Worm (Caenorhabditis elegans) whole organism, mixed stage, embryonic: Measurements from ENCODE around the gene fbxb-24.

Source experiments
- M03D4.4 ChIP-seq: sonication (generic microtip); optimal IDR thresholded peaks from 2 replicates; lab custom pipeline; 2017; ENCODE audit warnings: mild to moderate bottlenecking, missing genetic modification characterization, missing compliant biosample characterization
- bed-3 ChIP-seq: fragments of 200-800 bp; sonication (Bioruptor generic); optimal IDR thresholded peaks from 3 replicates; lab custom pipeline; 2018; ENCODE audit warnings: mild to moderate bottlenecking, missing genetic modification characterization, moderate library complexity, missing compliant biosample characterization
- ceh-39 ChIP-seq: fragments of 150-350 bp; optimal IDR thresholded peaks from 2 replicates; lab custom pipeline; 2014; ENCODE audit warnings: missing biosample characterization, missing genetic modification characterization
- ceh-83 ChIP-seq: fragments of 200-800 bp; sonication (Bioruptor generic); optimal IDR thresholded peaks from 2 replicates; lab custom pipeline; 2018; ENCODE audit warnings: mild to moderate bottlenecking, missing genetic modification characterization, missing compliant biosample characterization
- ces-1 ChIP-seq: fragments of 150-350 bp; optimal IDR thresholded peaks from 2 replicates; lab custom pipeline; 2014; ENCODE audit warnings: missing biosample characterization, missing genetic modification reagents, missing genetic modification characterization
- cnd-1 ChIP-seq: fragments of 200-800 bp; sonication (Bioruptor generic); optimal IDR thresholded peaks from 2 replicates; lab custom pipeline; 2018; ENCODE audit warnings: mild to moderate bottlenecking, missing genetic modification characterization, missing compliant biosample characterization
- drap-1 ChIP-seq: fragments of 200-800 bp; sonication (Bioruptor generic); optimal IDR thresholded peaks from 3 replicates; lab custom pipeline; 2018; ENCODE audit warnings: mild to moderate bottlenecking, missing genetic modification characterization, missing compliant biosample characterization
- elt-1 ChIP-seq: sonication (generic microtip); optimal IDR thresholded peaks from 2 replicates; lab custom pipeline; 2017; ENCODE audit warnings: missing genetic modification characterization, mild to moderate bottlenecking, missing compliant biosample characterization, antibody characterized with exemption, moderate library complexity, borderline replicate concordance; ENCODE audit not compliant: insufficient read depth
- elt-3 ChIP-seq: fragments of 150-350 bp; optimal IDR thresholded peaks from 2 replicates; lab custom pipeline; 2014; ENCODE audit warnings: missing biosample characterization, missing genetic modification characterization
- flh-1 ChIP-seq: fragments of 200-800 bp; sonication (Bioruptor generic); optimal IDR thresholded peaks from 2 replicates; lab custom pipeline; 2018; ENCODE audit warnings: mild to moderate bottlenecking, missing genetic modification characterization, moderate library complexity, missing compliant biosample characterization
- ham-2 ChIP-seq: fragments of 200-800 bp; sonication (Bioruptor generic); optimal IDR thresholded peaks from 2 replicates; lab custom pipeline; 2018; ENCODE audit warnings: mild to moderate bottlenecking, missing genetic modification characterization, missing compliant biosample characterization
- hlh-1 ChIP-seq: fragments of 150-350 bp; optimal IDR thresholded peaks from 2 replicates; lab custom pipeline; 2014; ENCODE audit warnings: missing biosample characterization, missing genetic modification reagents, missing genetic modification characterization
- lsy-2 ChIP-seq: fragments of 150-350 bp; optimal IDR thresholded peaks from 2 replicates; lab custom pipeline; 2014; ENCODE audit warnings: missing biosample characterization, missing genetic modification characterization
- mab-5 ChIP-seq: fragments of 150-350 bp; optimal IDR thresholded peaks from 2 replicates; lab custom pipeline; 2014; ENCODE audit warnings: missing biosample characterization, missing genetic modification characterization
- mep-1 ChIP-seq: fragments of 150-350 bp; optimal IDR thresholded peaks from 2 replicates; lab custom pipeline; 2017; ENCODE audit warnings: missing biosample characterization, missing genetic modification reagents, missing genetic modification characterization, inconsistent platforms
- nhr-2 ChIP-seq: fragments of 150-350 bp; optimal IDR thresholded peaks from 2 replicates; lab custom pipeline; 2014; ENCODE audit warnings: missing biosample characterization, missing genetic modification characterization
- nhr-237 ChIP-seq: fragments of 150-350 bp; optimal IDR thresholded peaks from 2 replicates; lab custom pipeline; 2014; ENCODE audit warnings: missing biosample characterization, missing genetic modification characterization
- pha-4 ChIP-seq: fragments of 150-350 bp; optimal IDR thresholded peaks from 2 replicates; lab custom pipeline; 2018; ENCODE audit warnings: missing biosample characterization, missing genetic modification reagents, missing genetic modification characterization
- sem-2 ChIP-seq: fragments of 200-800 bp; sonication (Bioruptor generic); optimal IDR thresholded peaks from 2 replicates; lab custom pipeline; 2018; ENCODE audit warnings: mild to moderate bottlenecking, missing genetic modification characterization, missing compliant biosample characterization
- sptf-1 ChIP-seq: sonication (generic microtip); optimal IDR thresholded peaks from 2 replicates; lab custom pipeline; 2017; ENCODE audit warnings: mild to moderate bottlenecking, missing genetic modification characterization, moderate library complexity, missing compliant biosample characterization
- tbx-8 ChIP-seq: fragments of 200-800 bp; sonication (Bioruptor generic); optimal IDR thresholded peaks from 2 replicates; lab custom pipeline; 2018; ENCODE audit warnings: mild to moderate bottlenecking, missing genetic modification characterization, moderate library complexity, missing compliant biosample characterization
- unc-120 ChIP-seq: sonication (generic microtip); optimal IDR thresholded peaks from 2 replicates; lab custom pipeline; 2017; ENCODE audit warnings: missing genetic modification characterization, missing compliant biosample characterization; ENCODE audit not compliant: poor library complexity, severe bottlenecking
- unc-39 ChIP-seq: fragments of 150-350 bp; optimal IDR thresholded peaks from 2 replicates; lab custom pipeline; 2014; ENCODE audit warnings: missing biosample characterization, missing genetic modification characterization
- unc-62 ChIP-seq: fragments of 150-350 bp; optimal IDR thresholded peaks from 2 replicates; lab custom pipeline; 2014; ENCODE audit warnings: missing biosample characterization, missing genetic modification reagents, missing genetic modification characterization
- zip-8 ChIP-seq: fragments of 150-350 bp; optimal IDR thresholded peaks from 2 replicates; lab custom pipeline; 2014; ENCODE audit warnings: missing biosample characterization, missing genetic modification characterization
- ztf-11 ChIP-seq: fragments of 150-350 bp; optimal IDR thresholded peaks from 2 replicates; lab custom pipeline; 2014; ENCODE audit warnings: missing biosample characterization, missing genetic modification characterization

The fbxb-24 gene

ce11 chrIII:11948437-11948836, 39.7 kb downstream of the fbxb-24 start:
- TF ChIP-seq ztf-11 (tag; lab: Kevin White, UChicago) (no peak), unc-120 (tag; lab: Kevin White, UChicago) (no peak), lsy-2 (no peak), zip-8 (tag; lab: Kevin White, UChicago) (no peak), sptf-1 (tag; lab: Kevin White, UChicago) (no peak), nhr-2 (tag; lab: Kevin White, UChicago) (no peak), drap-1 (GFP tag; lab: Kevin White, UChicago) (no peak), tbx-8 (GFP tag; lab: Kevin White, UChicago) (no peak), pha-4 (no peak), sem-2 (GFP tag; lab: Kevin White, UChicago) (no peak), hlh-1 (tag; lab: Kevin White, UChicago) (no peak), cnd-1 (tag; lab: Kevin White, UChicago) (no peak), unc-39 (tag; lab: Kevin White, UChicago) (no peak), flh-1 (no peak)

DNA sequence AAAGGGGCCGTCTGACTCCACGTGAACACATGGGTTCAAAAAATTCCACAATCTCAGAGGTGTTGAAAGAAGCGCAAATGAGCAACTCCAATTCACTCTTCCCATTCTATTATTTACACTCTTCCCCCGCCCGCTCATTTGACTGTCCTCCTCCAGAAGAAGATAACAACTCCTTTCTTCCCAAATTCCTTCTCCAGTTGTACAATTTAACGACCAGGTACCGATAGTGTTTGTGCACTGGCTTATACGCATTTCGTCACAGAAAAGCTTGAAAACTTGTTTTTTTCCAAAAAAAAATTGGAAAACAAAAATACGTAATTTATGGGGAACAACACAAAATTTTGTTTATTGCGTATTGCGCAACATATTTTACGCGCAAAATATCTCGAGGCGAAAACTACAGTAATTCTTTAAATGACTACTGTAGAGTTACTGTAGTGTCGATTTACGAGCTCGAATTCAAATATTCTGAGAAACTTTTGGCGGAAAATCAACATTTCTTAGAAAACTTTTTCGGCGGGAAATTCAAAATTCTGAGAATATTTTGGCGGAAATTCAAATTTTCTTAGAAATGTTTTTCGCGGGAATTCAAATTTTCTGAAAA, 40.6 kb downstream of the fbxb-24 start:
- TF ChIP-seq mep-1 (tag; lab: Kevin White, UChicago), result no peak
- peak; percentile 53 for TF ChIP-seq zip-8 (tag; lab: Kevin White, UChicago)

DNA sequence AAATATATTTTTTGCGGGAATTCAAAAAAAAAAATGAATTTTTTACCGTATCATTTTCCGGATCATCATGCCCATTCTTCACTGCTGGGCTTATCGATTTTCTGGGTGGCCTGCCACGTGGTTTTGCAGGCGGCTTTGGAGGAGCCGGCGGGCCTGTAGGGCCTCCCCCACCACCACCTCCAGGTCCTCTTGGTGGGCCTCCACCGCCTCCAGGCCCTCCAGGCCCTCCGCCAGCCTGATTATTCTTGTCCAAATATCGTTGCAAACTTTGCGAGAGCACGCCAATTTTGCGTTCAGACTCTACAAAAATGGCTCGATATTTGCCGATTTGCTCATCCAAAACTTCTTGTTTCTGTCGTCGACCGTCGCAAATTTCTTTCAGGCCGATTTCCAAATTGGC, 42.4 kb downstream of the fbxb-24 start:
- TF ChIP-seq elt-3 (no peak), hlh-1 (tag; lab: Kevin White, UChicago) (no peak), ztf-11 (tag; lab: Kevin White, UChicago) (no peak), M03D4.4 (no peak)

- no peak for TF ChIP-seq elt-1 (tag; lab: Kevin White, UChicago)
- TF ChIP-seq mab-5, result no peak
- no peak for TF ChIP-seq mep-1 (tag; lab: Kevin White, UChicago)
- TF ChIP-seq elt-3, result no peak
- TF ChIP-seq ztf-11 (tag; lab: Kevin White, UChicago), result no peak
- TF ChIP-seq ham-2, result no peak
- no peak for TF ChIP-seq bed-3
- TF ChIP-seq flh-1, result no peak
- no peak for TF ChIP-seq ceh-39
- no peak for TF ChIP-seq ceh-83 (GFP tag; lab: Kevin White, UChicago)
- no peak for TF ChIP-seq nhr-237 (tag; lab: Kevin White, UChicago)
- no peak for TF ChIP-seq nhr-2 (tag; lab: Kevin White, UChicago)
- TF ChIP-seq M03D4.4, result no peak
- no peak for TF ChIP-seq ces-1 (GFP tag; lab: Kevin White, UChicago)
- TF ChIP-seq hlh-1 (tag; lab: Kevin White, UChicago), result no peak
- no peak for TF ChIP-seq sem-2 (GFP tag; lab: Kevin White, UChicago)
- TF ChIP-seq unc-62 (GFP tag; lab: Kevin White, UChicago), result no peak
Measured at ce11 chrIII:11954150-11954549, 45.4 kb downstream of the fbxb-24 start.
